Worm (Caenorhabditis elegans) whole organism, early embryonic: ENCODE data around the gene Y38E10A.34.
"Not testable (repeated sequence)": the region's sequence is repeated elsewhere in the genome, so short reads cannot be mapped to it uniquely, and the experiment has no call there.

Experiments
- B0310.2 ChIP-seq: sonication (generic microtip); optimal IDR thresholded peaks from 2 replicates; lab custom pipeline; 2016; ENCODE audit warnings: mild to moderate bottlenecking, missing genetic modification characterization, missing compliant biosample characterization
- F13C5.2 ChIP-seq: sonication (generic microtip); optimal IDR thresholded peaks from 2 replicates; lab custom pipeline; 2017; ENCODE audit warnings: mild to moderate bottlenecking, missing genetic modification characterization, inconsistent platforms, missing compliant biosample characterization
- aly-1 ChIP-seq: sonication (generic microtip); optimal IDR thresholded peaks from 2 replicates; lab custom pipeline; 2016; ENCODE audit warnings: missing genetic modification characterization, missing compliant biosample characterization
- ama-1 ChIP-seq: fragments of 150-350 bp; optimal IDR thresholded peaks from 2 replicates; lab custom pipeline; 2014
- ceh-13 ChIP-seq: fragments of 200-800 bp; sonication (Bioruptor generic); optimal IDR thresholded peaks from 2 replicates; lab custom pipeline; 2018; ENCODE audit warnings: mild to moderate bottlenecking, missing genetic modification characterization, missing compliant biosample characterization
- ceh-36 ChIP-seq: sonication (generic microtip); optimal IDR thresholded peaks from 2 replicates; lab custom pipeline; 2016; ENCODE audit warnings: missing genetic modification characterization, inconsistent platforms, missing compliant biosample characterization
- ets-7 ChIP-seq: sonication (generic microtip); optimal IDR thresholded peaks from 2 replicates; lab custom pipeline; 2016; ENCODE audit warnings: missing genotype, missing genetic modification characterization, missing compliant biosample characterization
- flt-1 ChIP-seq: fragments of 200-800 bp; sonication (Bioruptor generic); IDR thresholded peaks from 2 replicates; pipeline ENCODE4 v1.3.6; 2022; ENCODE audit warnings: missing genetic modification characterization, missing compliant biosample characterization
- hmbx-1 ChIP-seq: sonication (generic microtip); optimal IDR thresholded peaks from 2 replicates; lab custom pipeline; 2016; ENCODE audit warnings: mild to moderate bottlenecking, missing genetic modification characterization, missing compliant biosample characterization
- hmg-4 ChIP-seq: fragments of 200-800 bp; sonication (Bioruptor generic); optimal IDR thresholded peaks from 2 replicates; lab custom pipeline; 2018; ENCODE audit warnings: mild to moderate bottlenecking, missing genetic modification characterization, missing compliant biosample characterization
- hnd-1 ChIP-seq: sonication (generic microtip); optimal IDR thresholded peaks from 2 replicates; lab custom pipeline; 2016; ENCODE audit warnings: missing genetic modification characterization, missing compliant biosample characterization
- pes-1 ChIP-seq: fragments of 200-800 bp; sonication (Bioruptor generic); IDR thresholded peaks from 2 replicates; pipeline ENCODE4 v1.3.6; 2022; ENCODE audit warnings: missing genetic modification reagents, missing genetic modification characterization, missing compliant biosample characterization
- scrt-1 ChIP-seq: fragments of 200-800 bp; sonication (Bioruptor generic); IDR thresholded peaks from 2 replicates; pipeline ENCODE4 v1.3.6; 2022; ENCODE audit warnings: missing genetic modification characterization, missing compliant biosample characterization
- sea-1 ChIP-seq: fragments of 200-800 bp; sonication (Bioruptor generic); conservative IDR thresholded peaks from 2 replicates; pipeline ENCODE4 v1.3.6; 2022; ENCODE audit warnings: missing genetic modification characterization, missing compliant biosample characterization
- tbx-11 ChIP-seq: fragments of 200-800 bp; sonication (Bioruptor generic); IDR thresholded peaks from 2 replicates; pipeline ENCODE4 v1.3.6; 2022; ENCODE audit warnings: missing genetic modification characterization, missing compliant biosample characterization
- tbx-37 ChIP-seq: fragments of 200-800 bp; sonication (Bioruptor generic); conservative IDR thresholded peaks from 2 replicates; pipeline ENCODE4 v1.3.6; 2022; ENCODE audit warnings: missing genetic modification reagents, missing genetic modification characterization, missing compliant biosample characterization
- tra-4 ChIP-seq: sonication (generic microtip); optimal IDR thresholded peaks from 2 replicates; lab custom pipeline; 2017; ENCODE audit warnings: missing genetic modification characterization, missing compliant biosample characterization

Gene Y38E10A.34

ce11 chrII:12615413-12615812 lies 15.6 kb upstream of the Y38E10A.34 start:
- TF ChIP-seq flt-1 (GFP tag; lab: Robert Waterston, UW) (no peak), ceh-13 (GFP tag; lab: Kevin White, UChicago) (no peak), ceh-36 (tag; lab: Kevin White, UChicago) (no peak)

- TF ChIP-seq ets-7, result no peak
- TF ChIP-seq hmg-4 (GFP tag; lab: Kevin White, UChicago), result no peak
- no peak for TF ChIP-seq B0310.2 (tag; lab: Kevin White, UChicago)
- TF ChIP-seq ceh-36 (tag; lab: Kevin White, UChicago), result no peak
Observed at ce11 chrII:12616081-12616480, 14.9 kb upstream of the Y38E10A.34 start, which contains the start of gene nspe-6. Gene nspe-6 (minus strand): TSS chrII:12616181.

- TF ChIP-seq ceh-13 (GFP tag; lab: Kevin White, UChicago) (no peak), scrt-1 (GFP tag; lab: Robert Waterston, UW) (no peak), sea-1 (no peak), tra-4 (tag; lab: Kevin White, UChicago) (no peak), hmg-4 (GFP tag; lab: Kevin White, UChicago) (no peak), tbx-11 (no peak), tbx-37 (GFP tag; lab: Robert Waterston, UW) (no peak), ama-1 (lab: Kevin White, UChicago) (no peak), ets-7 (no peak)
Observed at ce11 chrII:12617586-12617985, 13.4 kb upstream of the Y38E10A.34 start, which contains the start of gene nspe-3. Gene nspe-3 (plus strand): TSS chrII:12617886.

- TF ChIP-seq ets-7 (no peak), hnd-1 (no peak)
Observed at ce11 chrII:12619288-12619687, 11.7 kb upstream of the Y38E10A.34 start, which contains the start of gene nspe-2. Gene nspe-2 (minus strand): TSS chrII:12619388.

ce11 chrII:12620764-12621163 lies 10.2 kb upstream of the Y38E10A.34 start, which contains the start of gene nspe-1:
Gene nspe-1 (minus strand): TSS chrII:12620864.
- TF ChIP-seq ets-7 (no peak), tbx-11 (no peak), ceh-13 (GFP tag; lab: Kevin White, UChicago) (no peak), scrt-1 (GFP tag; lab: Robert Waterston, UW) (no peak), tbx-37 (GFP tag; lab: Robert Waterston, UW) (no peak), hmg-4 (GFP tag; lab: Kevin White, UChicago) (no peak), hnd-1 (no peak), pes-1 (GFP tag; lab: Robert Waterston, UW) (no peak), aly-1 (no peak), hmbx-1 (tag; lab: Kevin White, UChicago) (no peak), ceh-36 (tag; lab: Kevin White, UChicago) (no peak), ama-1 (lab: Kevin White, UChicago) (no peak)

ce11 chrII:12621908-12622566 lies 9.0 kb upstream of the Y38E10A.34 start, which contains the start of gene nspe-8:
Gene nspe-8 (minus strand): TSS chrII:12621958.
- TF ChIP-seq F13C5.2 (no peak), tbx-11 (no peak), ceh-13 (GFP tag; lab: Kevin White, UChicago) (no peak), hmbx-1 (tag; lab: Kevin White, UChicago) (no peak), hnd-1 (no peak), flt-1 (GFP tag; lab: Robert Waterston, UW) (no peak), scrt-1 (GFP tag; lab: Robert Waterston, UW) (no peak), hmg-4 (GFP tag; lab: Kevin White, UChicago) (no peak), ama-1 (lab: Kevin White, UChicago) (no peak), pes-1 (GFP tag; lab: Robert Waterston, UW) (no peak), sea-1 (no peak), B0310.2 (tag; lab: Kevin White, UChicago) (no peak), tra-4 (tag; lab: Kevin White, UChicago) (no peak), ceh-36 (tag; lab: Kevin White, UChicago) (no peak), tbx-37 (GFP tag; lab: Robert Waterston, UW) (no peak), aly-1 (no peak), ets-7 (no peak)

ce11 chrII:12622843-12623242 lies 8.1 kb upstream of the Y38E10A.34 start:
- no peak for TF ChIP-seq ceh-13 (GFP tag; lab: Kevin White, UChicago)
- no peak for TF ChIP-seq flt-1 (GFP tag; lab: Robert Waterston, UW)
- TF ChIP-seq ceh-36 (tag; lab: Kevin White, UChicago), result no peak
- TF ChIP-seq hmbx-1 (tag; lab: Kevin White, UChicago), result no peak
- no peak for TF ChIP-seq sea-1
- TF ChIP-seq ama-1 (lab: Kevin White, UChicago), result no peak
- no peak for TF ChIP-seq hnd-1
- no peak for TF ChIP-seq tbx-37 (GFP tag; lab: Robert Waterston, UW)
- no peak for TF ChIP-seq hmg-4 (GFP tag; lab: Kevin White, UChicago)
- TF ChIP-seq F13C5.2, result no peak
- TF ChIP-seq ets-7, result no peak
- no peak for TF ChIP-seq tbx-11
- no peak for TF ChIP-seq tra-4 (tag; lab: Kevin White, UChicago)
- TF ChIP-seq pes-1 (GFP tag; lab: Robert Waterston, UW), result no peak

- not testable (repeated sequence) for TF ChIP-seq F13C5.2; hmg-4 (GFP tag; lab: Kevin White, UChicago); ama-1 (lab: Kevin White, UChicago)
Observed at ce11 chrII:12624433-12624832, 6.6 kb upstream of the Y38E10A.34 start, which contains the start of gene Y38E10A.14. Gene Y38E10A.14 (minus strand): TSS chrII:12624533.
